Fruit fly (Drosophila melanogaster) whole organism, embryonic: ENCODE results near the gene CG9132.

Source experiments
- Atf-2 ChIP-seq: fragments of 200-800 bp; sonication (Bioruptor generic); optimal IDR thresholded peaks from 2 replicates; lab custom pipeline; 2016; ENCODE audit warnings: missing biosample characterization, missing genetic modification characterization
- B-H1 ChIP-seq: fragments of 200-800 bp; sonication (Bioruptor generic); IDR thresholded peaks from 3 replicates; pipeline ENCODE4 v1.3.6; 2022; ENCODE audit warnings: missing biosample characterization, missing genetic modification characterization
- Bdp1 ChIP-seq: fragments of 200-800 bp; sonication (Bioruptor generic); optimal IDR thresholded peaks from 3 replicates; lab custom pipeline; 2016; ENCODE audit warnings: missing biosample characterization, missing genetic modification characterization
- CG12236 ChIP-seq: fragments of 200-800 bp; sonication (Bioruptor generic); optimal IDR thresholded peaks from 2 replicates; lab custom pipeline; 2016; ENCODE audit warnings: missing biosample characterization, missing genetic modification characterization
- CG12299 ChIP-seq: fragments of 200-800 bp; sonication (Bioruptor generic); optimal IDR thresholded peaks from 2 replicates; lab custom pipeline; 2018; ENCODE audit warnings: missing biosample characterization, mild to moderate bottlenecking, missing genetic modification characterization
- CG13296 ChIP-seq: fragments of 200-800 bp; sonication (Bioruptor generic); optimal IDR thresholded peaks from 3 replicates; lab custom pipeline; 2018; ENCODE audit warnings: missing biosample characterization, mild to moderate bottlenecking, missing genetic modification characterization
- CG14441 ChIP-seq: fragments of 200-800 bp; sonication (Bioruptor generic); IDR thresholded peaks from 2 replicates; pipeline ENCODE4 v1.3.6; 2022; ENCODE audit warnings: missing biosample characterization, missing genetic modification characterization
- CG15479 ChIP-seq: fragments of 200-800 bp; sonication (Bioruptor generic); optimal IDR thresholded peaks from 3 replicates; lab custom pipeline; 2019; ENCODE audit warnings: missing biosample characterization, mild to moderate bottlenecking, missing genetic modification characterization, moderate library complexity
- CG16779 ChIP-seq: fragments of 200-800 bp; sonication (Bioruptor generic); IDR thresholded peaks from 2 replicates; pipeline ENCODE4 v1.3.6; 2022; ENCODE audit warnings: missing biosample characterization, missing genetic modification characterization
- CG17612 ChIP-seq: fragments of 200-800 bp; sonication (Bioruptor generic); IDR thresholded peaks from 2 replicates; pipeline ENCODE4 v1.3.6; 2022; ENCODE audit warnings: missing biosample characterization, missing genetic modification characterization
- CG18262 ChIP-seq: fragments of 200-800 bp; optimal IDR thresholded peaks from 3 replicates; lab custom pipeline; 2019; ENCODE audit warnings: missing biosample characterization, mild to moderate bottlenecking, missing genetic modification characterization, moderate library complexity
- CG1832 ChIP-seq: fragments of 200-800 bp; sonication (Bioruptor generic); optimal IDR thresholded peaks from 2 replicates; lab custom pipeline; 2017; ENCODE audit warnings: missing biosample characterization, mild to moderate bottlenecking, missing genetic modification characterization, inconsistent platforms
- CG2678 ChIP-seq: fragments of 200-800 bp; sonication (Bioruptor generic); optimal IDR thresholded peaks from 3 replicates; lab custom pipeline; 2019; ENCODE audit warnings: missing biosample characterization, mild to moderate bottlenecking, missing genetic modification characterization, moderate library complexity
- CG34376 ChIP-seq: fragments of 200-800 bp; sonication (Bioruptor generic); optimal IDR thresholded peaks from 2 replicates; lab custom pipeline; 2018; ENCODE audit warnings: missing biosample characterization, mild to moderate bottlenecking, missing genetic modification characterization
- CG6854 ChIP-seq: fragments of 200-800 bp; sonication (Bioruptor generic); optimal IDR thresholded peaks from 3 replicates; lab custom pipeline; 2017; ENCODE audit warnings: missing biosample characterization, mild to moderate bottlenecking, missing genetic modification characterization
- CG7839 ChIP-seq: fragments of 200-800 bp; sonication (Bioruptor generic); optimal IDR thresholded peaks from 3 replicates; lab custom pipeline; 2018; ENCODE audit warnings: missing biosample characterization, mild to moderate bottlenecking, missing genetic modification characterization, moderate library complexity
- CG8388 ChIP-seq: fragments of 200-800 bp; sonication (Bioruptor generic); optimal IDR thresholded peaks from 2 replicates; lab custom pipeline; 2019; ENCODE audit warnings: missing biosample characterization, mild to moderate bottlenecking, missing genetic modification characterization, moderate library complexity
- CG8765 ChIP-seq: fragments of 200-800 bp; sonication (Bioruptor generic); IDR thresholded peaks from 2 replicates; pipeline ENCODE4 v1.3.6; 2022; ENCODE audit warnings: missing biosample characterization, missing genetic modification characterization
- CoRest ChIP-seq: fragments of 200-800 bp; sonication (Bioruptor generic); optimal IDR thresholded peaks from 3 replicates; lab custom pipeline; 2018; ENCODE audit warnings: missing biosample characterization, mild to moderate bottlenecking, missing genetic modification characterization, moderate library complexity
- CrebB ChIP-seq: fragments of 200-800 bp; sonication (Bioruptor generic); optimal IDR thresholded peaks from 3 replicates; lab custom pipeline; 2018; ENCODE audit warnings: missing biosample characterization, mild to moderate bottlenecking, missing genetic modification characterization
- Dbx ChIP-seq: fragments of 200-800 bp; sonication (Bioruptor generic); IDR thresholded peaks from 3 replicates; pipeline ENCODE4 v1.3.6; 2022; ENCODE audit warnings: missing biosample characterization, missing genetic modification characterization
- Dref ChIP-seq: fragments of 200-800 bp; sonication (Bioruptor generic); IDR thresholded peaks from 2 replicates; pipeline ENCODE4 v1.3.6; 2022; ENCODE audit warnings: missing biosample characterization, missing genetic modification characterization
- Ets65A ChIP-seq: fragments of 200-800 bp; sonication (Bioruptor generic); peaks from one replicate; lab custom pipeline; 2016; ENCODE audit warnings: missing biosample characterization, missing genetic modification characterization
- Fer1 ChIP-seq: fragments of 200-800 bp; sonication (Bioruptor generic); optimal IDR thresholded peaks from 2 replicates; lab custom pipeline; 2017; ENCODE audit warnings: missing biosample characterization, mild to moderate bottlenecking, missing genetic modification characterization
- Fer2 ChIP-seq: fragments of 200-800 bp; sonication (Bioruptor generic); optimal IDR thresholded peaks from 2 replicates; lab custom pipeline; 2018; ENCODE audit warnings: missing biosample characterization, mild to moderate bottlenecking, missing genetic modification characterization, moderate library complexity
- HLH3B ChIP-seq: fragments of 200-800 bp; sonication (Bioruptor generic); IDR thresholded peaks from 2 replicates; pipeline ENCODE4 v1.3.6; 2022; ENCODE audit warnings: missing biosample characterization, missing genetic modification characterization
- Hey ChIP-seq: fragments of 200-800 bp; sonication (Bioruptor generic); optimal IDR thresholded peaks from 3 replicates; lab custom pipeline; 2018; ENCODE audit warnings: missing biosample characterization, mild to moderate bottlenecking, missing genetic modification characterization
- Mes4 ChIP-seq: fragments of 200-800 bp; sonication (Bioruptor generic); optimal IDR thresholded peaks from 2 replicates; lab custom pipeline; 2016; ENCODE audit warnings: missing biosample characterization, missing genetic modification characterization
- NC2β ChIP-seq: fragments of 200-800 bp; sonication (Bioruptor generic); optimal IDR thresholded peaks from 2 replicates; lab custom pipeline; 2016; ENCODE audit warnings: missing biosample characterization, missing genetic modification characterization
- Ptx1 ChIP-seq: fragments of 200-800 bp; sonication (Bioruptor generic); IDR thresholded peaks from 2 replicates; pipeline ENCODE4 v1.3.6; 2022; ENCODE audit warnings: missing biosample characterization, missing genetic modification characterization
- amos ChIP-seq: fragments of 200-800 bp; sonication (Bioruptor generic); IDR thresholded peaks from 2 replicates; pipeline ENCODE4 v1.3.6; 2022; ENCODE audit warnings: missing biosample characterization, missing genetic modification characterization; ENCODE audit not compliant: partially characterized antibody
- bbx ChIP-seq: fragments of 200-800 bp; sonication (Bioruptor generic); IDR thresholded peaks from 2 replicates; pipeline ENCODE4 v1.3.6; 2022; ENCODE audit warnings: missing biosample characterization, missing genetic modification characterization; ENCODE audit not compliant: partially characterized antibody
- btn ChIP-seq: fragments of 200-800 bp; sonication (Bioruptor generic); optimal IDR thresholded peaks from 2 replicates; lab custom pipeline; 2016; ENCODE audit warnings: missing biosample characterization, missing genetic modification characterization
- fd3F ChIP-seq: fragments of 200-800 bp; sonication (Bioruptor generic); optimal IDR thresholded peaks from 2 replicates; lab custom pipeline; 2018; ENCODE audit warnings: missing biosample characterization, mild to moderate bottlenecking, missing genetic modification characterization, moderate library complexity
- gt ChIP-seq: fragments of 200-800 bp; sonication (Bioruptor generic); IDR thresholded peaks from 2 replicates; pipeline ENCODE4 v1.3.6; 2022; ENCODE audit warnings: missing biosample characterization, missing genetic modification characterization
- ind ChIP-seq: fragments of 200-800 bp; sonication (Bioruptor generic); optimal IDR thresholded peaks from 3 replicates; lab custom pipeline; 2016; ENCODE audit warnings: missing biosample characterization, missing genetic modification characterization
- lab ChIP-seq: fragments of 200-800 bp; sonication (Bioruptor generic); optimal IDR thresholded peaks from 3 replicates; lab custom pipeline; 2017; ENCODE audit warnings: missing biosample characterization, missing genetic modification characterization, mild to moderate bottlenecking, moderate library complexity, missing genetic modification reagents
- nmo ChIP-seq: fragments of 200-800 bp; sonication (Bioruptor generic); optimal IDR thresholded peaks from 2 replicates; lab custom pipeline; 2018; ENCODE audit warnings: missing biosample characterization, mild to moderate bottlenecking, missing genetic modification characterization, moderate library complexity
- org-1 ChIP-seq: fragments of 200-800 bp; sonication (Bioruptor generic); optimal IDR thresholded peaks from 2 replicates; lab custom pipeline; 2017; ENCODE audit warnings: missing biosample characterization, missing genetic modification characterization
- pb ChIP-seq: fragments of 200-800 bp; sonication (Bioruptor generic); optimal IDR thresholded peaks from 3 replicates; lab custom pipeline; 2016; ENCODE audit warnings: missing biosample characterization, missing genetic modification characterization
- pfk ChIP-seq: fragments of 200-800 bp; sonication (Bioruptor generic); optimal IDR thresholded peaks from 2 replicates; lab custom pipeline; 2018; ENCODE audit warnings: missing biosample characterization, mild to moderate bottlenecking, missing genetic modification characterization, moderate library complexity
- phol ChIP-seq: fragments of 200-800 bp; sonication (Bioruptor generic); optimal IDR thresholded peaks from 3 replicates; lab custom pipeline; 2018; ENCODE audit warnings: missing biosample characterization, mild to moderate bottlenecking, missing genetic modification characterization, moderate library complexity
- pzg ChIP-seq: fragments of 200-800 bp; sonication (Bioruptor generic); optimal IDR thresholded peaks from 3 replicates; lab custom pipeline; 2018; ENCODE audit warnings: missing biosample characterization, mild to moderate bottlenecking, missing genetic modification characterization, moderate library complexity
- row ChIP-seq: fragments of 200-800 bp; sonication (Bioruptor generic); IDR thresholded peaks from 3 replicates; pipeline ENCODE4 v1.3.6; 2022; ENCODE audit warnings: missing biosample characterization, missing genetic modification characterization
- run ChIP-seq: fragments of 200-800 bp; sonication (Bioruptor generic); optimal IDR thresholded peaks from 3 replicates; lab custom pipeline; 2018; ENCODE audit warnings: missing biosample characterization, mild to moderate bottlenecking, missing genetic modification characterization
- sim ChIP-seq: fragments of 200-800 bp; sonication (Bioruptor generic); IDR thresholded peaks from 2 replicates; pipeline ENCODE4 v1.3.6; 2022; ENCODE audit warnings: missing biosample characterization, missing genetic modification characterization
- sqz ChIP-seq: fragments of 200-800 bp; sonication (Bioruptor generic); optimal IDR thresholded peaks from 3 replicates; lab custom pipeline; 2018; ENCODE audit warnings: missing biosample characterization, mild to moderate bottlenecking, missing genetic modification characterization
- tgo ChIP-seq: fragments of 200-800 bp; sonication (Bioruptor generic); IDR thresholded peaks from 3 replicates; pipeline ENCODE4 v1.3.6; 2022; ENCODE audit warnings: missing biosample characterization, missing genetic modification characterization
- tin ChIP-seq: fragments of 200-800 bp; sonication (Bioruptor generic); optimal IDR thresholded peaks from 3 replicates; lab custom pipeline; 2016; ENCODE audit warnings: missing biosample characterization, missing genetic modification characterization
- usp ChIP-seq: fragments of >200 bp; optimal IDR thresholded peaks from 2 replicates; lab custom pipeline; 2017; ENCODE audit warnings: missing biosample characterization, missing genetic modification characterization
- wor ChIP-seq: fragments of 200-800 bp; sonication (Bioruptor generic); IDR thresholded peaks from 2 replicates; pipeline ENCODE4 v1.3.6; 2022; ENCODE audit warnings: missing biosample characterization, missing genetic modification characterization
- zf30C ChIP-seq: fragments of 200-800 bp; sonication (Bioruptor generic); optimal IDR thresholded peaks from 3 replicates; lab custom pipeline; 2018; ENCODE audit warnings: missing biosample characterization, mild to moderate bottlenecking, missing genetic modification characterization
- zfh2 ChIP-seq: fragments of 200-800 bp; sonication (Bioruptor generic); optimal IDR thresholded peaks from 2 replicates; lab custom pipeline; 2016; ENCODE audit warnings: missing biosample characterization, missing genetic modification characterization

The CG9132 gene

dm6 chrX:16816500-16816899 lies 16.0 kb upstream of the CG9132 start (continued):
- no peak for TF ChIP-seq CG8765 (GFP tag; lab: Robert Waterston, UW)
- TF ChIP-seq CG12236 (GFP tag; lab: Kevin White, UChicago), result no peak
- no peak for TF ChIP-seq Fer1 (GFP tag; lab: Kevin White, UChicago)
- TF ChIP-seq sqz (GFP tag; lab: Kevin White, UChicago), result no peak
- no peak for TF ChIP-seq usp (GFP tag; lab: Kevin White, UChicago)
- no peak for TF ChIP-seq B-H1
- TF ChIP-seq CG15479 (GFP tag; lab: Kevin White, UChicago), result no peak
- TF ChIP-seq btn (GFP tag; lab: Kevin White, UChicago), result no peak
- no peak for TF ChIP-seq CG17612 (GFP tag; lab: Robert Waterston, UW)
- no peak for TF ChIP-seq Atf-2 (GFP tag; lab: Kevin White, UChicago)
- TF ChIP-seq CrebB (tag; lab: Kevin White, UChicago), result no peak
- TF ChIP-seq CG18262 (tag; lab: Kevin White, UChicago), result peak; percentile 2
- no peak for TF ChIP-seq CG34376
- TF ChIP-seq CoRest (tag; lab: Kevin White, UChicago), result peak; percentile 6
- no peak for TF ChIP-seq CG12299 (tag; lab: Kevin White, UChicago)
- TF ChIP-seq Ptx1 (GFP tag; lab: Robert Waterston, UW), result no peak
- no peak for TF ChIP-seq amos (GFP tag; lab: Robert Waterston, UW)
- TF ChIP-seq Fer2 (tag; lab: Kevin White, UChicago), result no peak
- no peak for TF ChIP-seq pfk
- no peak for TF ChIP-seq gt (GFP tag; lab: Robert Waterston, UW)
- no peak for TF ChIP-seq org-1 (GFP tag; lab: Kevin White, UChicago)
- no peak for TF ChIP-seq CG6854 (GFP tag; lab: Kevin White, UChicago)
- TF ChIP-seq Ets65A (GFP tag; lab: Kevin White, UChicago), result peak; percentile 7
- no peak for TF ChIP-seq run
- no peak for TF ChIP-seq tin (GFP tag; lab: Kevin White, UChicago)
- TF ChIP-seq CG8388 (GFP tag; lab: Kevin White, UChicago), result no peak
- TF ChIP-seq wor (GFP tag; lab: Robert Waterston, UW), result no peak
- TF ChIP-seq CG13296, result no peak
- TF ChIP-seq Bdp1 (GFP tag; lab: Kevin White, UChicago), result no peak
- no peak for TF ChIP-seq Hey
- no peak for TF ChIP-seq pb
- no peak for TF ChIP-seq bbx (GFP tag; lab: Robert Waterston, UW)
- TF ChIP-seq row (GFP tag; lab: Robert Waterston, UW), result peak; percentile 56
- no peak for TF ChIP-seq pzg
- no peak for TF ChIP-seq zf30C (GFP tag; lab: Kevin White, UChicago)
- no peak for TF ChIP-seq fd3F (GFP tag; lab: Kevin White, UChicago)
- TF ChIP-seq lab (GFP tag; lab: Kevin White, UChicago), result no peak
- peak; percentile 37; the same call in 1 of the 2 replicates for TF ChIP-seq sim (GFP tag; lab: Robert Waterston, UW)
- TF ChIP-seq CG2678 (tag; lab: Kevin White, UChicago), result peak; percentile 11
- TF ChIP-seq Dref (GFP tag; lab: Robert Waterston, UW), result no peak

- TF ChIP-seq tgo (peak; percentile 31; the same call in 1 of the 3 replicates), zfh2 (GFP tag; lab: Kevin White, UChicago) (no peak), CG7839 (peak; percentile 39), CG14441 (GFP tag; lab: Robert Waterston, UW) (peak; percentile 35; the same call in 1 of the 2 replicates), Mes4 (GFP tag; lab: Kevin White, UChicago) (no peak), ind (GFP tag; lab: Kevin White, UChicago) (peak; percentile 23), Dbx (GFP tag; lab: Robert Waterston, UW) (no peak), CG16779 (GFP tag; lab: Robert Waterston, UW) (no peak), HLH3B (GFP tag; lab: Robert Waterston, UW) (0 out of 2 replicates have a peak, but pooled peaks have one; percentile 28), NC2β (GFP tag; lab: Kevin White, UChicago) (no peak), phol (tag; lab: Kevin White, UChicago) (peak; percentile 39), nmo (GFP tag; lab: Kevin White, UChicago) (peak; percentile 28), CG1832 (GFP tag; lab: Kevin White, UChicago) (no peak)
Observed at dm6 chrX:16815168-16815567, 14.7 kb upstream of the CG9132 start.
